Fruit fly (Drosophila melanogaster): ENCODE results near the gene CG31676.

The CG31676 gene

DNA sequence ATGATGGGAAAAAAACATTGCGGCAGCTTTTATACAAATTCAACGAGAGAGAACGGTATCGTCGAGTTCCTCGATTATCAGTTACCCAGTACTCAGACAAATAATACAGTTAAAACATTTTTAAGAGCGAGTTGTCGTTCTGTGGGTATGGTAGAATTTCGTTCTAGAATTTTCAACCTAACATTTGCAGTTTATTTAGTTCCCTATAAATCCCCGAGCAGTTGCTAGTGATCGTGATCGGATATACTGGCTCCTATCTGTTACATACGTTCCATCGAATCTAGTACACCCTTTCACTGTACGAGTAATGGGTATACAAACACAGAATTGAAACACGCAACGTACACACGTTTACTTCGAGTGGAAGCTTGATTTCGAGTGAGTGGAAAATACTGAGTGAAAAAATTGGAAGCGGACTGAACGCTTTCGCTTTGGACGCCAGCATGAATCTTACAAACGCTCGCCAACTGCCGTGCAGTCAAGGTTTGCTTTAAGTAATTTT is 24.3 kb downstream of the CG31676 start, which contains the start of gene CG9338 (continued):
- peak; percentile 96 for TF ChIP-seq ind (GFP tag; optimal IDR thresholded peaks at IDR 0.05)
- TF ChIP-seq Ets97D (GFP tag; optimal IDR thresholded peaks at IDR 0.05): peak; percentile 34
- TF ChIP-seq MBD-R2 (GFP tag; IDR thresholded peaks at IDR 0.05): peak; percentile 38; the same call in 1 of the 2 replicates
- no peak; the same call in 1 of the 2 replicates for TF ChIP-seq CG32772 (GFP tag; IDR thresholded peaks at IDR 0.05)
- TF ChIP-seq HLH54F (GFP tag; optimal IDR thresholded peaks at IDR 0.05): peak; percentile 73
- TF ChIP-seq CG6272 (GFP tag; IDR thresholded peaks at IDR 0.05): peak; percentile 83
- TF ChIP-seq CG5245 (GFP tag; optimal IDR thresholded peaks at IDR 0.05): peak; percentile 48
- peak; percentile 95 for TF ChIP-seq CG17359 (tag; optimal IDR thresholded peaks at IDR 0.05)
- peak; percentile 24 for TF ChIP-seq CG30020 (tag; optimal IDR thresholded peaks at IDR 0.05)
- TF ChIP-seq fd96Cb (tag; optimal IDR thresholded peaks at IDR 0.05): peak; percentile 88
- peak; percentile 91 for TF ChIP-seq bcd (GFP tag; optimal IDR thresholded peaks at IDR 0.05)
- peak; percentile 19; the same call in 1 of the 2 replicates for TF ChIP-seq nerfin-2 (GFP tag; IDR thresholded peaks at IDR 0.05; ENCODE audit: partially characterized antibody)
- peak; percentile 44; the same call in 1 of the 2 replicates for TF ChIP-seq Bgb (GFP tag; IDR thresholded peaks at IDR 0.05; ENCODE audit: partially characterized antibody)
- TF ChIP-seq CG16863 (GFP tag; optimal IDR thresholded peaks at IDR 0.05): peak; percentile 77
- TF ChIP-seq CG17912 (GFP tag; optimal IDR thresholded peaks at IDR 0.05): no peak
- peak; percentile 26 for TF ChIP-seq bigmax (GFP tag; optimal IDR thresholded peaks at IDR 0.05)
- TF ChIP-seq CG7372 (GFP tag; IDR thresholded peaks at IDR 0.05): peak; percentile 88
- peak; percentile 87 for TF ChIP-seq gem (tag; optimal IDR thresholded peaks at IDR 0.05)
- TF ChIP-seq emc (GFP tag; optimal IDR thresholded peaks at IDR 0.05): peak; percentile 27
- peak in 1 of 2 experiments; percentile 32 for TF ChIP-seq crp (GFP tag; optimal IDR thresholded peaks at IDR 0.05)
- TF ChIP-seq Ptx1 (GFP tag; IDR thresholded peaks at IDR 0.05): peak; percentile 85
- peak; percentile 84 for TF ChIP-seq nmo (GFP tag; optimal IDR thresholded peaks at IDR 0.05)
- TF ChIP-seq dmrt11E (tag; optimal IDR thresholded peaks at IDR 0.05): peak; percentile 30
- peak; percentile 94 for TF ChIP-seq tap (tag; optimal IDR thresholded peaks at IDR 0.05)
- TF ChIP-seq CG9437 (GFP tag; optimal IDR thresholded peaks at IDR 0.05): peak; percentile 58
- peak; percentile 72 for TF ChIP-seq salm (tag; optimal IDR thresholded peaks at IDR 0.05)
- TF ChIP-seq Abd-B (GFP tag; optimal IDR thresholded peaks at IDR 0.05): peak; percentile 67
- no peak for TF ChIP-seq knrl (GFP tag; IDR thresholded peaks at IDR 0.05; ENCODE audit: partially characterized antibody)
- TF ChIP-seq Nf-YB (GFP tag; optimal IDR thresholded peaks at IDR 0.05): peak; percentile 57
- peak; percentile 77 for TF ChIP-seq pnt (GFP tag; optimal IDR thresholded peaks at IDR 0.05)
- peak; percentile 75 to 84 for TF ChIP-seq Pdp1 (GFP tag; optimal IDR thresholded peaks at IDR 0.05)
- peak; percentile 82 for TF ChIP-seq pho (GFP tag; optimal IDR thresholded peaks at IDR 0.05)
- TF ChIP-seq Vsx1 (GFP tag; optimal IDR thresholded peaks at IDR 0.05): peak; percentile 63
- peak; percentile 88 for TF ChIP-seq ase (GFP tag; IDR thresholded peaks at IDR 0.05)
- TF ChIP-seq slbo (GFP tag; IDR thresholded peaks at IDR 0.05): peak; percentile 79
- TF ChIP-seq CG2889 (GFP tag; IDR thresholded peaks at IDR 0.05): peak; percentile 43; the same call in 1 of the 3 replicates
- TF ChIP-seq sisA (GFP tag; IDR thresholded peaks at IDR 0.05): peak; percentile 80
- TF ChIP-seq sqz (GFP tag; optimal IDR thresholded peaks at IDR 0.05): peak; percentile 95
- TF ChIP-seq CG4404 (GFP tag; IDR thresholded peaks at IDR 0.05): peak; percentile 81
- TF ChIP-seq Mes4 (GFP tag; optimal IDR thresholded peaks at IDR 0.05): peak; percentile 75
- no peak for TF ChIP-seq nom (GFP tag; optimal IDR thresholded peaks at IDR 0.05)
- TF ChIP-seq CG6854 (GFP tag; optimal IDR thresholded peaks at IDR 0.05): peak; percentile 89
- TF ChIP-seq CG2199 (GFP tag; IDR thresholded peaks at IDR 0.05): peak; percentile 86
- TF ChIP-seq Gsc (GFP tag; IDR thresholded peaks at IDR 0.05): no peak
- peak; percentile 86 for TF ChIP-seq CG7556 (GFP tag; optimal IDR thresholded peaks at IDR 0.05)
- peak; percentile 76 for TF ChIP-seq NK7.1 (GFP tag; optimal IDR thresholded peaks at IDR 0.05)
- TF ChIP-seq Hand (GFP tag; optimal IDR thresholded peaks at IDR 0.05): peak; percentile 68
- peak; percentile 76 for TF ChIP-seq CG12769 (tag; optimal IDR thresholded peaks at IDR 0.05)
- TF ChIP-seq NC2α (GFP tag; optimal IDR thresholded peaks at IDR 0.05): peak; percentile 41

Measured in whole organism, embryonic.